Worm (Caenorhabditis elegans): ENCODE results near the gene C50C3.19.
A peak's percentile ranks its signal among the peaks of the same experiment; 100 is the strongest.

C50C3.19 gene

DNA sequence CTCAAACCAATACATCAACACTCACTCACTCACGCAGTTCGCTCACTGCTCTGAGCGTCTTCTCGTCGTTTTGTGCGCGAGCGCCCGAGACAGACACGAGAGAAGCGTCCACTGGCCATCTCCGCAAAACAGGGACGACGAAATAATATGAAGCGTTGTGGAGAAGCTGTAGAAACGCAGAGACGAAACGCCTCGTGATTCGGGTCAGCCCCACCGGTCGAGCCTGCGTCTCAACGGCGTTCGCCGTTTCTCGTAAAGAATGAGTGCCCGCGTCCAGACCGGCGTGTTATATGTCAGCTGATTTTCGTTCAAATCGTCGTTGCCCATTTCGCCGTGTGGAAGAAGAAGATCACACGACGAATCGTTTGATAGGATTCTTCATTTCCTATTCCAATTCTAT, 36.9 kb downstream of the C50C3.19 start, which contains the start of gene fbxl-1:
fbxl-1 (plus strand) TSS at position 320 of the 400 bp plus-strand sequence.
- TF ChIP-seq zag-1 (tag; optimal IDR thresholded peaks at IDR 0.05), result peak; percentile 66
- no peak for TF ChIP-seq blmp-1 (tag; optimal IDR thresholded peaks at IDR 0.05; ENCODE audit: insufficient read depth)
- no peak for TF ChIP-seq unc-39 (tag; optimal IDR thresholded peaks at IDR 0.05)
- no peak for TF ChIP-seq ZK546.5 (tag; optimal IDR thresholded peaks at IDR 0.05)
- peak; percentile 30 for TF ChIP-seq egl-27 (tag; optimal IDR thresholded peaks at IDR 0.05)
- TF ChIP-seq snpc-4 (tag; optimal IDR thresholded peaks at IDR 0.05), result peak; percentile 64
- TF ChIP-seq mbf-1 (tag; optimal IDR thresholded peaks at IDR 0.05), result no peak
- peak; percentile 76 for TF ChIP-seq unc-55 (GFP tag; optimal IDR thresholded peaks at IDR 0.05)
- TF ChIP-seq mdl-1 (tag; optimal IDR thresholded peaks at IDR 0.05), result peak; percentile 78 to 92
- TF ChIP-seq C34F6.9 (tag; optimal IDR thresholded peaks at IDR 0.05), result peak; percentile 96
- TF ChIP-seq lsy-2 (tag; optimal IDR thresholded peaks at IDR 0.05), result peak in 1 of 2 experiments; percentile 88
- TF ChIP-seq sma-3 (GFP tag; optimal IDR thresholded peaks at IDR 0.05), result peak; percentile 53
- peak; percentile 91 for TF ChIP-seq nhr-129 (tag; optimal IDR thresholded peaks at IDR 0.05)
- no peak for TF ChIP-seq nhr-11 (tag; optimal IDR thresholded peaks at IDR 0.05)
- no peak for TF ChIP-seq nhr-12 (tag; optimal IDR thresholded peaks at IDR 0.05)
- TF ChIP-seq nhr-21 (tag; optimal IDR thresholded peaks at IDR 0.05), result peak; percentile 66
- no peak for TF ChIP-seq lin-39 (tag; optimal IDR thresholded peaks at IDR 0.05)
- no peak for TF ChIP-seq dmd-4 (tag; optimal IDR thresholded peaks at IDR 0.05)
- TF ChIP-seq crh-2 (tag; optimal IDR thresholded peaks at IDR 0.05), result peak; percentile 75
- peak; percentile 71 for TF ChIP-seq Y55F3AM.14 (GFP tag; optimal IDR thresholded peaks at IDR 0.05)
- TF ChIP-seq alr-1 (tag; optimal IDR thresholded peaks at IDR 0.05), result no peak
- TF ChIP-seq sma-9 (GFP tag; optimal IDR thresholded peaks at IDR 0.05), result peak; percentile 86
- TF ChIP-seq sma-9 (tag; optimal IDR thresholded peaks at IDR 0.05), result no peak
- no peak for TF ChIP-seq R02D3.7 (tag; optimal IDR thresholded peaks at IDR 0.05)
- TF ChIP-seq nhr-23 (tag; optimal IDR thresholded peaks at IDR 0.05), result no peak
- TF ChIP-seq ztf-11 (tag; optimal IDR thresholded peaks at IDR 0.05), result no peak
- no peak for TF ChIP-seq nhr-10 (tag; optimal IDR thresholded peaks at IDR 0.05)
- TF ChIP-seq sem-4 (tag; optimal IDR thresholded peaks at IDR 0.05), result peak; percentile 88
- peak; percentile 87 for TF ChIP-seq F13H6.1 (tag; optimal IDR thresholded peaks at IDR 0.05)
- TF ChIP-seq mab-5 (tag; optimal IDR thresholded peaks at IDR 0.05), result peak; percentile 57
- TF ChIP-seq ceh-82 (tag; optimal IDR thresholded peaks at IDR 0.05), result no peak
- peak; percentile 54 for TF ChIP-seq nhr-25 (tag; optimal IDR thresholded peaks at IDR 0.05)
- peak; percentile 70 for TF ChIP-seq fos-1 (tag; optimal IDR thresholded peaks at IDR 0.05)
- TF ChIP-seq ama-1 (optimal IDR thresholded peaks at IDR 0.05), result no peak
- TF ChIP-seq elt-3 (tag; optimal IDR thresholded peaks at IDR 0.05), result no peak
- peak; percentile 44 for TF ChIP-seq gmeb-1 (tag; optimal IDR thresholded peaks at IDR 0.05)
- peak; percentile 38 for TF ChIP-seq ztf-4 (tag; optimal IDR thresholded peaks at IDR 0.05)
- TF ChIP-seq nhr-237 (tag; optimal IDR thresholded peaks at IDR 0.05), result no peak
- no peak for TF ChIP-seq peb-1 (tag; optimal IDR thresholded peaks at IDR 0.05)
- TF ChIP-seq nhr-77 (tag; optimal IDR thresholded peaks at IDR 0.05), result no peak
- no peak for TF ChIP-seq skn-1 (tag; optimal IDR thresholded peaks at IDR 0.05)
- peak; percentile 51 for TF ChIP-seq lin-13 (GFP tag; optimal IDR thresholded peaks at IDR 0.05)
- TF ChIP-seq lin-11 (tag; optimal IDR thresholded peaks at IDR 0.05), result peak; percentile 92
- TF ChIP-seq elt-1 (tag; optimal IDR thresholded peaks at IDR 0.05), result no peak
- no peak for TF ChIP-seq ceh-16 (tag; optimal IDR thresholded peaks at IDR 0.05)
- no peak for TF ChIP-seq unc-62 (GFP tag; optimal IDR thresholded peaks at IDR 0.05)
- TF ChIP-seq aly-2 (tag; optimal IDR thresholded peaks at IDR 0.05), result no peak
- TF ChIP-seq ztf-1 (GFP tag; conservative IDR thresholded peaks at IDR 0.05), result no peak
- peak; percentile 18 for TF ChIP-seq nhr-6 (tag; optimal IDR thresholded peaks at IDR 0.05)
